Worm (Caenorhabditis elegans): ENCODE data around the gene ufd-2.

DNA sequence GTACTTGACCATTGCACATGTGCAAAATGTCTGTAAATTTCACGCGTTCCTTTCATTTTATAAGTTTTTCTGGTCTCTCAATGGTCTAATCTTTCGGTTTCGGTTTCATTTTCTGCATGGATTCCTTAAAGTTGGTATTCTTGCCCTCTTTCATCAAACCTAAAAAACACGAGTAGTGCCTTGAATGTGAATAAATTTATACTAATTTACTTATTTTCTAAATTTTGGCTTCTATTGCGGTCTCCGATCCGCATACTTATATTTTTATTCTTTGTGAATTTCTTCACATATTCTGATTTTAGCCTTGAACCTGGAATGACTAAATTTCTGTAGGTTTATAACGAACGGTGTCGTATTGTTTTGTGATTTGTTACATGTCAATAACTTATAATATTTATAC, 3.4 kb downstream of the ufd-2 start, which contains the start of gene pdha-1:
- TF ChIP-seq flt-1 (GFP tag; IDR thresholded peaks at IDR 0.05) = no peak
- no peak for TF ChIP-seq ama-1 (optimal IDR thresholded peaks at IDR 0.05)
- no peak for TF ChIP-seq tbx-11 (GFP tag; IDR thresholded peaks at IDR 0.05)
- TF ChIP-seq tra-4 (tag; optimal IDR thresholded peaks at IDR 0.05) = no peak
- no peak for TF ChIP-seq ets-7 (tag; optimal IDR thresholded peaks at IDR 0.05)
- no peak for TF ChIP-seq F13C5.2 (tag; optimal IDR thresholded peaks at IDR 0.05)
- no peak for TF ChIP-seq sea-1 (GFP tag; conservative IDR thresholded peaks at IDR 0.05)
- no peak for TF ChIP-seq B0310.2 (tag; optimal IDR thresholded peaks at IDR 0.05)
- TF ChIP-seq hnd-1 (tag; optimal IDR thresholded peaks at IDR 0.05) = no peak
- TF ChIP-seq hmg-4 (GFP tag; optimal IDR thresholded peaks at IDR 0.05) = no peak
- no peak for TF ChIP-seq hmbx-1 (tag; optimal IDR thresholded peaks at IDR 0.05)
- no peak for TF ChIP-seq aly-1 (tag; optimal IDR thresholded peaks at IDR 0.05)
- TF ChIP-seq pes-1 (GFP tag; IDR thresholded peaks at IDR 0.05) = no peak

All from whole organism, early embryonic.